Worm (Caenorhabditis elegans) whole organism, late embryonic: Measurements from ENCODE around the gene srh-21.
A peak's percentile ranks its signal among the peaks of the same experiment; 100 is the strongest.
"Not testable (repeated sequence)": the region's sequence is repeated elsewhere in the genome, so short reads cannot be mapped to it uniquely, and the experiment has no call there.

Experiments used
- C38D4.7 ChIP-seq: fragments of 200-800 bp; sonication (Bioruptor generic); optimal IDR thresholded peaks from 2 replicates; lab custom pipeline; 2018; ENCODE audit warnings: mild to moderate bottlenecking, missing genetic modification characterization, moderate library complexity, missing compliant biosample characterization
- T23F11.4 ChIP-seq: fragments of 200-800 bp; sonication (Bioruptor generic); optimal IDR thresholded peaks from 2 replicates; lab custom pipeline; 2018; ENCODE audit warnings: mild to moderate bottlenecking, missing genetic modification characterization, missing compliant biosample characterization
- Y22D7AL.16 ChIP-seq: sonication (generic microtip); optimal IDR thresholded peaks from 2 replicates; lab custom pipeline; 2016; ENCODE audit warnings: missing genetic modification characterization, missing compliant biosample characterization
- ama-1 ChIP-seq: fragments of 150-350 bp; optimal IDR thresholded peaks from 2 replicates; lab custom pipeline; 2014
- ceh-14 ChIP-seq: sonication (generic microtip); optimal IDR thresholded peaks from 2 replicates; lab custom pipeline; 2016; ENCODE audit warnings: missing genotype, missing genetic modification characterization, missing compliant biosample characterization
- ceh-19 ChIP-seq: fragments of 200-800 bp; sonication (Bioruptor generic); optimal IDR thresholded peaks from 2 replicates; lab custom pipeline; 2018; ENCODE audit warnings: mild to moderate bottlenecking, missing genetic modification characterization, missing compliant biosample characterization
- ceh-2 ChIP-seq: sonication (generic microtip); optimal IDR thresholded peaks from 2 replicates; lab custom pipeline; 2016; ENCODE audit warnings: missing genotype, missing genetic modification characterization, missing compliant biosample characterization
- ceh-22 ChIP-seq: sonication (generic microtip); optimal IDR thresholded peaks from 2 replicates; lab custom pipeline; 2017; ENCODE audit warnings: missing biosample characterization, missing genetic modification characterization
- ceh-24 ChIP-seq: sonication (generic microtip); optimal IDR thresholded peaks from 2 replicates; lab custom pipeline; 2016; ENCODE audit warnings: mild to moderate bottlenecking, missing genetic modification characterization, missing compliant biosample characterization
- ceh-30 ChIP-seq: fragments of 150-350 bp; optimal IDR thresholded peaks from 2 replicates; lab custom pipeline; 2014; ENCODE audit warnings: missing biosample characterization, missing genetic modification characterization
- ceh-48 ChIP-seq: sonication (generic microtip); optimal IDR thresholded peaks from 2 replicates; lab custom pipeline; 2016; ENCODE audit warnings: missing genetic modification characterization, inconsistent platforms, missing compliant biosample characterization
- ceh-6 ChIP-seq: fragments of 200-800 bp; sonication (Bioruptor generic); optimal IDR thresholded peaks from 2 replicates; lab custom pipeline; 2018; ENCODE audit warnings: mild to moderate bottlenecking, missing genetic modification characterization, missing compliant biosample characterization
- che-1 ChIP-seq: sonication (generic microtip); optimal IDR thresholded peaks from 2 replicates; lab custom pipeline; 2016; ENCODE audit warnings: mild to moderate bottlenecking, missing genetic modification characterization, missing compliant biosample characterization
- dmd-4 ChIP-seq: sonication (generic microtip); optimal IDR thresholded peaks from 2 replicates; lab custom pipeline; 2016; ENCODE audit warnings: borderline replicate concordance, missing genetic modification characterization, missing compliant biosample characterization
- dve-1 ChIP-seq: sonication (generic microtip); optimal IDR thresholded peaks from 2 replicates; lab custom pipeline; 2017; ENCODE audit warnings: antibody characterized with exemption, mild to moderate bottlenecking, missing genetic modification characterization, missing compliant biosample characterization
- elt-2 ChIP-seq: sonication (generic microtip); optimal IDR thresholded peaks from 2 replicates; lab custom pipeline; 2016; ENCODE audit warnings: missing genetic modification reagents, missing genetic modification characterization, missing compliant biosample characterization
- ets-4 ChIP-seq: sonication (generic microtip); optimal IDR thresholded peaks from 2 replicates; lab custom pipeline; 2016; ENCODE audit warnings: missing genetic modification characterization, missing compliant biosample characterization
- fax-1 ChIP-seq: sonication (generic microtip); optimal IDR thresholded peaks from 2 replicates; lab custom pipeline; 2016; ENCODE audit warnings: missing genotype, missing genetic modification characterization, missing compliant biosample characterization
- hlh-15 ChIP-seq: sonication (generic microtip); optimal IDR thresholded peaks from 2 replicates; lab custom pipeline; 2016; ENCODE audit warnings: missing genetic modification characterization, missing compliant biosample characterization
- hlh-30 ChIP-seq: sonication (generic microtip); optimal IDR thresholded peaks from 2 replicates; lab custom pipeline; 2017; ENCODE audit warnings: antibody characterized with exemption, missing genetic modification characterization, missing compliant biosample characterization; ENCODE audit not compliant: insufficient read depth
- hlh-8 ChIP-seq: sonication (generic microtip); optimal IDR thresholded peaks from 2 replicates; lab custom pipeline; 2016; ENCODE audit warnings: missing genotype, missing genetic modification characterization, missing compliant biosample characterization
- nfya-1 ChIP-seq: sonication (generic microtip); optimal IDR thresholded peaks from 2 replicates; lab custom pipeline; 2017; ENCODE audit warnings: missing genetic modification characterization, mild to moderate bottlenecking, missing compliant biosample characterization, antibody characterized with exemption, moderate library complexity
- nhr-232 ChIP-seq: sonication (generic microtip); optimal IDR thresholded peaks from 2 replicates; lab custom pipeline; 2016; ENCODE audit warnings: missing genetic modification characterization, missing compliant biosample characterization
- npax-4 ChIP-seq: sonication (generic microtip); optimal IDR thresholded peaks from 2 replicates; lab custom pipeline; 2016; ENCODE audit warnings: missing genetic modification characterization, missing compliant biosample characterization
- odd-2 ChIP-seq: sonication (generic microtip); optimal IDR thresholded peaks from 2 replicates; lab custom pipeline; 2017; ENCODE audit warnings: antibody characterized with exemption, mild to moderate bottlenecking, missing genetic modification characterization, missing compliant biosample characterization
- pag-3 ChIP-seq: sonication (generic microtip); optimal IDR thresholded peaks from 2 replicates; lab custom pipeline; 2016; ENCODE audit warnings: missing compliant biosample characterization, missing genetic modification characterization, borderline replicate concordance
- pat-9 ChIP-seq: fragments of 200-800 bp; sonication (Bioruptor generic); optimal IDR thresholded peaks from 2 replicates; lab custom pipeline; 2018; ENCODE audit warnings: mild to moderate bottlenecking, missing genetic modification characterization, moderate library complexity, missing compliant biosample characterization
- pha-2 ChIP-seq: sonication (generic microtip); optimal IDR thresholded peaks from 2 replicates; lab custom pipeline; 2017; ENCODE audit warnings: mild to moderate bottlenecking, missing genetic modification characterization, missing compliant biosample characterization
- pha-4 ChIP-seq: fragments of 150-350 bp; optimal IDR thresholded peaks from 2 replicates; lab custom pipeline; 2018; ENCODE audit warnings: missing biosample characterization, missing genetic modification reagents, missing genetic modification characterization
- ref-2 ChIP-seq: sonication (generic microtip); optimal IDR thresholded peaks from 2 replicates; lab custom pipeline; 2016; ENCODE audit warnings: missing genetic modification characterization, missing compliant biosample characterization
- sox-2 ChIP-seq: fragments of 200-800 bp; sonication (Bioruptor generic); IDR thresholded peaks from 2 replicates; pipeline ENCODE4 v1.3.6; 2022; ENCODE audit warnings: missing genetic modification reagents, missing genetic modification characterization, missing compliant biosample characterization
- syd-9 ChIP-seq: sonication (generic microtip); optimal IDR thresholded peaks from 2 replicates; lab custom pipeline; 2016; ENCODE audit warnings: mild to moderate bottlenecking, missing genetic modification characterization, moderate library complexity, missing compliant biosample characterization
- ttx-3 ChIP-seq: sonication (generic microtip); optimal IDR thresholded peaks from 2 replicates; lab custom pipeline; 2016; ENCODE audit warnings: missing genetic modification reagents, missing genetic modification characterization, missing compliant biosample characterization
- unc-86 ChIP-seq: sonication (generic microtip); optimal IDR thresholded peaks from 2 replicates; lab custom pipeline; 2016; ENCODE audit warnings: missing genetic modification characterization, missing compliant biosample characterization

srh-21 gene

DNA sequence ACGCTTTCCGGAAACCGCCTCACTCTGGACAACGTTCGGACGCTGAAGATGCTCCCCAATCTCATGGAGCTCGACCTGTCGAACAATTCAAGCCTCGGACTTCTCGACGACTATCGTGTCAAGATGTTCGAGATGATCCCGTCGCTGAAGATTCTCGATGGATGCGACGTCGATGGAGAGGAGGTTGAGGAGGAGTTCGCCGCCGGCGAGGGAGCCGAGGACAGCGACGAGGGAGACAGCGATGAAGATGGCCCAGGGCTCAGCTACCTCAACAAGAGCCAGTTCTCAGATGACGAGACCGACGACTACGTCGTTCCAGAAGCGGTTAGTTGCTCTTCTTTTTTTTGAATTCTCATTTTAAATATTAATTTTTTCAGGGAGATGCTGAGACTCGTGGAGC is 35.7 kb upstream of the srh-21 start:
- TF ChIP-seq ceh-2 (tag; lab: Kevin White, UChicago) (no peak), unc-86 (tag; lab: Kevin White, UChicago) (no peak), ceh-30 (tag; lab: Kevin White, UChicago) (no peak), dve-1 (tag; lab: Kevin White, UChicago) (no peak), ama-1 (no peak), fax-1 (no peak), nfya-1 (tag; lab: Kevin White, UChicago) (no peak), ttx-3 (tag; lab: Kevin White, UChicago) (no peak), che-1 (tag; lab: Kevin White, UChicago) (no peak), ref-2 (tag; lab: Kevin White, UChicago) (no peak), dmd-4 (tag; lab: Kevin White, UChicago) (no peak), hlh-30 (tag; lab: Kevin White, UChicago) (no peak), npax-4 (no peak), Y22D7AL.16 (tag; lab: Kevin White, UChicago) (no peak), ceh-48 (tag; lab: Kevin White, UChicago) (no peak), C38D4.7 (GFP tag; lab: Kevin White, UChicago) (no peak), nhr-232 (tag; lab: Kevin White, UChicago) (no peak), ceh-6 (GFP tag; lab: Kevin White, UChicago) (no peak), pat-9 (no peak)
- TF ChIP-seq, all 69 proteins: peak for 0

DNA sequence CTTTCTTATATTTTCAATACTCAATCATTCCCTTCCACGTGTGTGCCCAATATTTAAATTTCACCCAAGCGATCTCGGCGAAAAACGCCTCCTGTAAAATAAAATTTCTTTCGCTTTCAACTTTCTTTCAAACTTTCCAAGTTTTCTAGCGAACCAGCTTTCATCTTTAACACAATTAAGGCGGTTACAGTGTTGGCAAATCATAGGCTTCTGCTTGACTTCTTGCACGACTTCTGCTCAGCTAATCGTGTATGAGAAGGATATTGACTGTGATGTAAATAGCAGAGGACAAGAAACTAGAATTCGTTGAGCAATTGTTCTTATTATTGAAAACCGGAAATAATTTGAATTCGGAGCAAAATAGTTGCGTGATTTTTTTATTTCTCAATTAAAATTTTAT is 35.2 kb upstream of the srh-21 start:
- TF ChIP-seq che-1 (tag; lab: Kevin White, UChicago) = no peak
- no peak for TF ChIP-seq ceh-6 (GFP tag; lab: Kevin White, UChicago)
- TF ChIP-seq ceh-30 (tag; lab: Kevin White, UChicago) = no peak
- no peak for TF ChIP-seq ets-4
- TF ChIP-seq pag-3 (tag; lab: Kevin White, UChicago) = no peak
- no peak for TF ChIP-seq ceh-14 (tag; lab: Kevin White, UChicago)
- no peak for TF ChIP-seq pha-2 (tag; lab: Kevin White, UChicago)
- no peak for TF ChIP-seq nfya-1 (tag; lab: Kevin White, UChicago)
- TF ChIP-seq pha-4 = no peak
- TF ChIP-seq T23F11.4 = no peak
- TF ChIP-seq ref-2 (tag; lab: Kevin White, UChicago) = no peak
- no peak for TF ChIP-seq sox-2 (GFP tag; lab: Robert Waterston, UW)
- TF ChIP-seq ceh-22 (tag; lab: Kevin White, UChicago) = no peak
- no peak for TF ChIP-seq ceh-24 (tag; lab: Kevin White, UChicago)
- TF ChIP-seq odd-2 = no peak
- TF ChIP-seq npax-4 = no peak
- no peak for TF ChIP-seq ceh-19
- TF ChIP-seq unc-86 (tag; lab: Kevin White, UChicago) = no peak

DNA sequence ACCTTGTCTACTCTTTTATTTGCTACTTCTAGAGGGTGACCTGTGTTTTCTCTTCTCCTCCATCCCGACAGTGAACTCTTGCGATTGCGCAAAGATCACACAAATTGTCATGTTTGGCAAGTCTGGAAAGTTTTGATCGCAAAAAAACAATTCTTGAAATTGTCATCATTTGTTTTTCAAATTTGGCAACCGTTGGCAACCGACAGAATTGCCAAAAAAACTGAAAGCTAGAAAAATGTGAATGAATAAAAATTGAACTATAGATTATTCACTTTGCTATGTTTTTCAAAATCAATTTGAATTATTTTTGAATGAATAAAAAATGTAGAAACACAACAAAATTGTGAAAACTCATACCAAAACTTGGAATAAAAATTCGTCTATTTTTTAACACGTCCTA is 31.5 kb upstream of the srh-21 start, which contains the start of gene ugt-11:
Gene ugt-11, minus strand, starts transcription at position 101 of the 400 bp plus-strand sequence.
- TF ChIP-seq odd-2 = no peak
- TF ChIP-seq hlh-8 (tag; lab: Kevin White, UChicago) = no peak
- TF ChIP-seq hlh-15 (tag; lab: Kevin White, UChicago) = no peak

DNA sequence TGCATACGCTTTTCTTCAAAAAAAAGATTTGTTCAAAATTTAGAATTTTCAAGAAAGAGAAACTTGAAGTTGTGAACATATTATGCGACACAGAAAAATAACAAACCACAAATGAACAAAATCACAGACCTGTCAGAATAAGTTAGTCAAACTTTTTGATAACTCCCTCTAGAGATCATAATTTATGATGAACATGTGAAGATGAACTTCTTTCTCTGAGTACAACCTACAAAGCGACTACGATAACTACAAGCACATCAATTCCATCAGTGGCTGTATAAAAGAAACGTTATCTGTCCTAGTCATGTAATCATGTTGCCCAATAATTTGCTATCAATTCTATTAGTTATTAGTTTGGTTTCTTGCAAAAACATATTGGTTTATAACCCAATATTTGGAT is 30.7 kb upstream of the srh-21 start, which contains the start of gene ugt-9:
Gene ugt-9, plus strand, starts transcription at position 305 of the 400 bp plus-strand sequence.
- TF ChIP-seq sox-2 (GFP tag; lab: Robert Waterston, UW) (no peak), elt-2 (tag; lab: Kevin White, UChicago) (peak; percentile 62)
- TF ChIP-seq, all 69 proteins: peak for 1

DNA sequence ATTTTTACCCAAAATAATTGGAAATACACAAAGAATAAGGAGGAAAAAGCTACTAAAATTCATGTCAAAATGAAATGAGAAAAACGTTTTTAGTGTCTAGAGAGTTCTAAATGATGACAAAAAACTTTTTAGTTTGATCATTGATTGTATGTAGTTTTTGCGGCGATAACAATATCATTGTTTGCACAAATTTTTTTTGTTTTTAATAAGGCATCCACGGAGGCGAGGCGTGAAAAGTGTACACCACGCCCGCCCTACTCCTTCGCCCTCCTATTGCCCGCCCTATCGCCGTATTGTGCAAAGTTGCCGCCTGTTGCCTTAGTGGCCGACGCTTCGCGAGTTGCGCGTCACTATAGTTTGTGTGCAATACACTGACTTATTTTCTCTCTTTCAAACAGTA is 26.5 kb upstream of the srh-21 start, which contains the start of gene ugt-10:
Gene ugt-10, minus strand, starts transcription at position 101 of the 400 bp plus-strand sequence.
- not testable (repeated sequence) for TF ChIP-seq hlh-30, syd-9, dve-1 (tag; lab: Kevin White, UChicago)
